Fruit fly (Drosophila melanogaster) whole organism, prepupa: Measurements from ENCODE around the gene CG1703.

Source experiments
- Blimp-1 ChIP-seq: fragments of 200-800 bp; sonication (Bioruptor generic); optimal IDR thresholded peaks from 3 replicates; lab custom pipeline; 2017; ENCODE audit warnings: missing biosample characterization, missing genetic modification characterization, mild to moderate bottlenecking, moderate library complexity, missing genetic modification reagents
- CG10631 ChIP-seq: fragments of 200-800 bp; sonication (Bioruptor generic); optimal IDR thresholded peaks from 2 replicates; lab custom pipeline; 2016; ENCODE audit warnings: missing biosample characterization, missing genetic modification characterization
- CG10669 ChIP-seq: fragments of 200-800 bp; sonication (Bioruptor generic); optimal IDR thresholded peaks from 3 replicates; lab custom pipeline; 2018; ENCODE audit warnings: missing biosample characterization, mild to moderate bottlenecking, missing genetic modification characterization, moderate library complexity
- CG11294 ChIP-seq: fragments of 200-800 bp; sonication (Bioruptor generic); IDR thresholded peaks from 2 replicates; pipeline ENCODE4 v1.3.6; 2022; ENCODE audit warnings: missing biosample characterization, missing genetic modification characterization
- CG11762 ChIP-seq: fragments of 200-800 bp; sonication (Bioruptor generic); optimal IDR thresholded peaks from 3 replicates; lab custom pipeline; 2016; ENCODE audit warnings: missing biosample characterization, missing genetic modification characterization; ENCODE audit not compliant: insufficient read depth
- CG11902 ChIP-seq: fragments of 200-800 bp; sonication (Bioruptor generic); optimal IDR thresholded peaks from 3 replicates; lab custom pipeline; 2016; ENCODE audit warnings: missing biosample characterization, missing genetic modification characterization
- CG1621 ChIP-seq: fragments of 200-800 bp; sonication (Bioruptor generic); optimal IDR thresholded peaks from 3 replicates; lab custom pipeline; 2018; ENCODE audit warnings: missing biosample characterization, mild to moderate bottlenecking, missing genetic modification characterization
- CG16779 ChIP-seq: fragments of 200-800 bp; sonication (Bioruptor generic); optimal IDR thresholded peaks from 3 replicates; lab custom pipeline; 2017; ENCODE audit warnings: missing biosample characterization, mild to moderate bottlenecking, missing genetic modification characterization
- CG3032 ChIP-seq: fragments of 200-800 bp; optimal IDR thresholded peaks from 2 replicates; lab custom pipeline; 2019; ENCODE audit warnings: missing biosample characterization, mild to moderate bottlenecking, missing genetic modification characterization, moderate library complexity
- CG31627 ChIP-seq: fragments of 200-800 bp; sonication (Bioruptor generic); optimal IDR thresholded peaks from 3 replicates; lab custom pipeline; 2016; ENCODE audit warnings: missing biosample characterization, missing genetic modification characterization
- CG32006 ChIP-seq: fragments of 200-800 bp; sonication (Bioruptor generic); optimal IDR thresholded peaks from 3 replicates; lab custom pipeline; 2017; ENCODE audit warnings: missing biosample characterization, mild to moderate bottlenecking, missing genetic modification characterization
- CG34406 ChIP-seq: fragments of 200-800 bp; sonication (Bioruptor generic); optimal IDR thresholded peaks from 3 replicates; lab custom pipeline; 2016; ENCODE audit warnings: missing biosample characterization, missing genetic modification characterization
- CG3919 ChIP-seq: fragments of 200-800 bp; sonication (Bioruptor generic); optimal IDR thresholded peaks from 3 replicates; lab custom pipeline; 2016; ENCODE audit warnings: missing biosample characterization, missing genetic modification characterization
- CG6163 ChIP-seq: fragments of 200-800 bp; sonication (Bioruptor generic); IDR thresholded peaks from 3 replicates; pipeline ENCODE4 v1.3.6; 2022; ENCODE audit warnings: missing biosample characterization, missing genetic modification characterization
- CG6276 ChIP-seq: fragments of 200-800 bp; sonication (Bioruptor generic); optimal IDR thresholded peaks from 2 replicates; lab custom pipeline; 2017; ENCODE audit warnings: missing biosample characterization, mild to moderate bottlenecking, missing genetic modification characterization
- CG6792 ChIP-seq: fragments of 200-800 bp; sonication (Bioruptor generic); optimal IDR thresholded peaks from 3 replicates; lab custom pipeline; 2016; ENCODE audit warnings: missing biosample characterization, missing genetic modification characterization
- CG8319 ChIP-seq: fragments of 200-800 bp; sonication (Bioruptor generic); optimal IDR thresholded peaks from 3 replicates; lab custom pipeline; 2016; ENCODE audit warnings: missing biosample characterization, missing genetic modification characterization
- CG8632 ChIP-seq: fragments of 200-800 bp; sonication (Bioruptor generic); optimal IDR thresholded peaks from 3 replicates; lab custom pipeline; 2016; ENCODE audit warnings: missing biosample characterization, missing genetic modification characterization
- Eip75B ChIP-seq: fragments of 200-800 bp; sonication (Bioruptor generic); optimal IDR thresholded peaks from 3 replicates; lab custom pipeline; 2016; ENCODE audit warnings: missing biosample characterization, missing genetic modification characterization
- Eip78C ChIP-seq: fragments of 200-800 bp; sonication (Bioruptor generic); peaks from one replicate; lab custom pipeline; 2016; ENCODE audit warnings: missing biosample characterization, missing genetic modification characterization
- Eip93F ChIP-seq: fragments of 200-800 bp; sonication (Bioruptor generic); optimal IDR thresholded peaks from 2 replicates; lab custom pipeline; 2016; ENCODE audit warnings: missing biosample characterization, mild to moderate bottlenecking, missing genetic modification characterization
- Ets21C ChIP-seq: fragments of 200-800 bp; sonication (Bioruptor generic); optimal IDR thresholded peaks from 3 replicates; lab custom pipeline; 2016; ENCODE audit warnings: missing biosample characterization, missing genetic modification characterization
- Gug ChIP-seq: fragments of 200-800 bp; sonication (Bioruptor generic); IDR thresholded peaks from 2 replicates; pipeline ENCODE4 v1.3.6; 2022; ENCODE audit warnings: missing biosample characterization, missing genetic modification characterization
- Hr38 ChIP-seq: sonication (Bioruptor generic); optimal IDR thresholded peaks from 2 replicates; lab custom pipeline; 2016; ENCODE audit warnings: missing biosample characterization, missing genetic modification characterization
- Hr39 ChIP-seq: fragments of 200-800 bp; sonication (Bioruptor generic); optimal IDR thresholded peaks from 2 replicates; lab custom pipeline; 2016; ENCODE audit warnings: missing biosample characterization, missing genetic modification characterization
- Hr4 ChIP-seq: fragments of 200-800 bp; sonication (Bioruptor generic); optimal IDR thresholded peaks from 3 replicates; lab custom pipeline; 2016; ENCODE audit warnings: missing biosample characterization, missing genetic modification characterization
- Met ChIP-seq: fragments of 200-800 bp; sonication (Bioruptor generic); optimal IDR thresholded peaks from 3 replicates; lab custom pipeline; 2016; ENCODE audit warnings: missing biosample characterization, missing genetic modification characterization
- Smox ChIP-seq: fragments of 200-800 bp; sonication (Bioruptor generic); optimal IDR thresholded peaks from 3 replicates; lab custom pipeline; 2016; ENCODE audit warnings: missing biosample characterization, missing genetic modification characterization
- Sox102F ChIP-seq: fragments of 200-800 bp; sonication (Bioruptor generic); optimal IDR thresholded peaks from 2 replicates; lab custom pipeline; 2016; ENCODE audit warnings: missing biosample characterization, mild to moderate bottlenecking, missing genetic modification characterization
- Sox14 ChIP-seq: fragments of 200-800 bp; sonication (Bioruptor generic); optimal IDR thresholded peaks from 3 replicates; lab custom pipeline; 2016; ENCODE audit warnings: missing biosample characterization, missing genetic modification characterization
- Sox15 ChIP-seq: fragments of 200-800 bp; sonication (Bioruptor generic); optimal IDR thresholded peaks from 3 replicates; lab custom pipeline; 2016; ENCODE audit warnings: missing biosample characterization, missing genetic modification characterization
- acj6 ChIP-seq: fragments of 200-800 bp; sonication (Bioruptor generic); optimal IDR thresholded peaks from 3 replicates; lab custom pipeline; 2016; ENCODE audit warnings: missing biosample characterization, missing genetic modification characterization
- dac ChIP-seq: fragments of 200-800 bp; sonication (Bioruptor generic); optimal IDR thresholded peaks from 2 replicates; lab custom pipeline; 2017; ENCODE audit warnings: missing biosample characterization, mild to moderate bottlenecking, missing genetic modification characterization
- dsx ChIP-seq: fragments of 200-800 bp; optimal IDR thresholded peaks from 3 replicates; lab custom pipeline; 2019; ENCODE audit warnings: missing biosample characterization, mild to moderate bottlenecking, missing genetic modification characterization, moderate library complexity; ENCODE audit not compliant: poor library complexity, severe bottlenecking
- eg ChIP-seq: fragments of 200-800 bp; sonication (Bioruptor generic); IDR thresholded peaks from 3 replicates; pipeline ENCODE4 v1.3.6; 2022; ENCODE audit warnings: missing biosample characterization, missing genetic modification characterization
- esn ChIP-seq: fragments of 200-800 bp; sonication (Bioruptor generic); optimal IDR thresholded peaks from 2 replicates; lab custom pipeline; 2016; ENCODE audit warnings: missing biosample characterization, mild to moderate bottlenecking, missing genetic modification characterization, moderate library complexity
- fd85E ChIP-seq: fragments of 200-800 bp; sonication (Bioruptor generic); optimal IDR thresholded peaks from 3 replicates; lab custom pipeline; 2016; ENCODE audit warnings: missing biosample characterization, missing genetic modification characterization
- fkh ChIP-seq: fragments of 200-800 bp; sonication (Bioruptor generic); optimal IDR thresholded peaks from 3 replicates; lab custom pipeline; 2017; ENCODE audit warnings: missing biosample characterization, mild to moderate bottlenecking, missing genetic modification characterization, moderate library complexity
- lz ChIP-seq: fragments of 200-800 bp; sonication (Bioruptor generic); optimal IDR thresholded peaks from 3 replicates; lab custom pipeline; 2016; ENCODE audit warnings: missing biosample characterization, missing genetic modification characterization
- net ChIP-seq: fragments of 200-800 bp; sonication (Bioruptor generic); optimal IDR thresholded peaks from 3 replicates; lab custom pipeline; 2016; ENCODE audit warnings: missing biosample characterization, missing genetic modification characterization
- pdm3 ChIP-seq: fragments of 200-800 bp; sonication (Bioruptor generic); optimal IDR thresholded peaks from 3 replicates; lab custom pipeline; 2016; ENCODE audit warnings: missing biosample characterization, missing genetic modification characterization
- salr ChIP-seq, 2 experiments: fragments of 200-800 bp; sonication (Bioruptor generic); optimal IDR thresholded peaks; 3 replicates each; lab custom pipeline; 2016 to 2018; ENCODE audit warnings: missing biosample characterization in 2 of 2, missing genetic modification characterization in 2 of 2, mild to moderate bottlenecking in 1 of 2
- spab ChIP-seq: fragments of 200-800 bp; sonication (Bioruptor generic); optimal IDR thresholded peaks from 2 replicates; lab custom pipeline; 2017; ENCODE audit warnings: missing biosample characterization, mild to moderate bottlenecking, missing genetic modification characterization, missing genetic modification reagents
- ss ChIP-seq, 2 experiments: fragments of 200-800 bp; sonication (Bioruptor generic); optimal IDR thresholded peaks; 2 replicates in 1 of 2; 3 replicates in 1 of 2; lab custom pipeline; 2017 to 2018; ENCODE audit warnings: mild to moderate bottlenecking in 2 of 2, missing biosample characterization in 2 of 2, missing genetic modification characterization in 2 of 2, moderate library complexity in 1 of 2
- svp ChIP-seq: fragments of 200-800 bp; sonication (Bioruptor generic); peaks from one replicate; lab custom pipeline; 2016; ENCODE audit warnings: missing biosample characterization, missing genetic modification characterization
- topi ChIP-seq: fragments of 200-800 bp; sonication (Bioruptor generic); optimal IDR thresholded peaks from 3 replicates; lab custom pipeline; 2016; ENCODE audit warnings: missing biosample characterization, missing genetic modification characterization
- vri ChIP-seq: fragments of 200-800 bp; sonication (Bioruptor generic); optimal IDR thresholded peaks from 3 replicates; lab custom pipeline; 2016; ENCODE audit warnings: missing biosample characterization, mild to moderate bottlenecking, missing genetic modification characterization

Gene CG1703

DNA sequence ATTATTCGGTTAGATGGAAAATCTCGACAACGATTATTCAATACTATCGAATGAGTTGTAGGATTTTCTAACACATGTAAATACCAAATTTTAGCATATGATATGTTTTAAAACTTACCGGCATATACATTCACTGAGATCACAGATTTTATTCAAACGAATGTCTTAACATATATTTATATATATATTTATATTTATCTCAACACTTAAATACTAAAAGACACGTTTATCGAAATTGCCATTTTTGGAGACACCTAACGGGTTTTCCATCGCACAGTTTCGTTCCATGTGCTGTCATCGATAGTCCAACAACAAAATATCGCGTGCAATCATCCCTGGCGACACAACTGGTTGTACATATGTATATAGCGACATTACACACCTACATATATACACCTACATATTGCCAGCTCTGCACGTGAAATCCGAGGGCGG lies at the start of gene CG1703, which contains the start of gene CG2247:
CG1703 (plus strand) TSS at position 283 of the 435 bp plus-strand sequence.
CG2247 (minus strand) TSS at position 8 of the 435 bp plus-strand sequence.
- no peak for TF ChIP-seq eg (GFP tag; lab: Robert Waterston, UW)
- TF ChIP-seq Eip75B (GFP tag; lab: Kevin White, UChicago): no peak
- TF ChIP-seq Hr38 (GFP tag; lab: Kevin White, UChicago): no peak
- TF ChIP-seq dac (GFP tag; lab: Kevin White, UChicago): no peak
- TF ChIP-seq CG6792 (GFP tag; lab: Kevin White, UChicago): no peak
- no peak for TF ChIP-seq pdm3 (GFP tag; lab: Kevin White, UChicago)
- no peak for TF ChIP-seq CG32006 (GFP tag; lab: Kevin White, UChicago)

- TF ChIP-seq CG11294 (GFP tag; lab: Robert Waterston, UW) (no peak), dac (GFP tag; lab: Kevin White, UChicago) (no peak), Sox102F (GFP tag; lab: Kevin White, UChicago) (no peak), CG32006 (GFP tag; lab: Kevin White, UChicago) (peak; percentile 31), CG6792 (GFP tag; lab: Kevin White, UChicago) (no peak), CG8632 (no peak), CG6163 (GFP tag; lab: Robert Waterston, UW) (peak; percentile 57; the same call in 1 of the 3 replicates), dsx (GFP tag; lab: Kevin White, UChicago) (no peak), CG8319 (no peak), svp (GFP tag; lab: Kevin White, UChicago) (no peak), Gug (GFP tag; lab: Robert Waterston, UW) (peak; percentile 18; the same call in 1 of the 2 replicates), topi (GFP tag; lab: Kevin White, UChicago) (no peak), Met (GFP tag; lab: Kevin White, UChicago) (no peak), CG31627 (GFP tag; lab: Kevin White, UChicago) (peak; percentile 10), Ets21C (GFP tag; lab: Kevin White, UChicago) (no peak), Sox14 (GFP tag; lab: Kevin White, UChicago) (peak; percentile 11), Eip78C (no peak), fkh (GFP tag; lab: Kevin White, UChicago) (no peak), CG10669 (no peak), Hr4 (GFP tag; lab: Kevin White, UChicago) (no peak), Eip93F (GFP tag; lab: Kevin White, UChicago) (no peak), ss (GFP tag; optimal IDR thresholded peaks at IDR 0.05; lab: Kevin White, UChicago) (peak; percentile 64 to 70), Blimp-1 (GFP tag; lab: Kevin White, UChicago) (no peak), net (GFP tag; lab: Kevin White, UChicago) (no peak), CG11902 (GFP tag; lab: Kevin White, UChicago) (peak; percentile 18), acj6 (GFP tag; lab: Kevin White, UChicago) (no peak), pdm3 (GFP tag; lab: Kevin White, UChicago) (no peak), Hr39 (GFP tag; lab: Kevin White, UChicago) (no peak), salr (GFP tag; optimal IDR thresholded peaks at IDR 0.05; lab: Kevin White, UChicago) (no peak), fd85E (GFP tag; lab: Kevin White, UChicago) (no peak), Sox15 (peak; percentile 12), CG1621 (tag; lab: Kevin White, UChicago) (no peak), CG10631 (GFP tag; lab: Kevin White, UChicago) (peak; percentile 51), CG3032 (tag; lab: Kevin White, UChicago) (peak; percentile 48), Smox (no peak), CG11762 (GFP tag; lab: Kevin White, UChicago) (no peak), esn (GFP tag; lab: Kevin White, UChicago) (peak; percentile 19), vri (no peak), CG34406 (GFP tag; lab: Kevin White, UChicago) (no peak), CG6276 (no peak), lz (GFP tag; lab: Kevin White, UChicago) (peak; percentile 5), CG16779 (tag; lab: Kevin White, UChicago) (no peak), eg (GFP tag; lab: Robert Waterston, UW) (peak; percentile 38; the same call in 1 of the 3 replicates), Eip75B (GFP tag; lab: Kevin White, UChicago) (no peak), spab (GFP tag; lab: Kevin White, UChicago) (no peak), CG3919 (GFP tag; lab: Kevin White, UChicago) (no peak)
Observed at dm6 chrX:11569956-11570695, 41.6 kb upstream of the CG1703 start, which contains the start of the genes Polr2A and CG11699. TSS of gene Polr2A (minus strand) at chrX:11570326. TSS of gene CG11699 (plus strand) at chrX:11570621.
